Fruit fly (Drosophila melanogaster) S2 (cell line): Measurements from ENCODE around the gene car.

Experiments used
- CG8478 ChIP-seq: fragments of >200 bp; optimal IDR thresholded peaks from 2 replicates; lab custom pipeline; 2018
- CTCF ChIP-seq, 2 experiments: fragments of >200 bp; optimal IDR thresholded peaks; 2 replicates each; lab custom pipeline; 2018

DNA sequence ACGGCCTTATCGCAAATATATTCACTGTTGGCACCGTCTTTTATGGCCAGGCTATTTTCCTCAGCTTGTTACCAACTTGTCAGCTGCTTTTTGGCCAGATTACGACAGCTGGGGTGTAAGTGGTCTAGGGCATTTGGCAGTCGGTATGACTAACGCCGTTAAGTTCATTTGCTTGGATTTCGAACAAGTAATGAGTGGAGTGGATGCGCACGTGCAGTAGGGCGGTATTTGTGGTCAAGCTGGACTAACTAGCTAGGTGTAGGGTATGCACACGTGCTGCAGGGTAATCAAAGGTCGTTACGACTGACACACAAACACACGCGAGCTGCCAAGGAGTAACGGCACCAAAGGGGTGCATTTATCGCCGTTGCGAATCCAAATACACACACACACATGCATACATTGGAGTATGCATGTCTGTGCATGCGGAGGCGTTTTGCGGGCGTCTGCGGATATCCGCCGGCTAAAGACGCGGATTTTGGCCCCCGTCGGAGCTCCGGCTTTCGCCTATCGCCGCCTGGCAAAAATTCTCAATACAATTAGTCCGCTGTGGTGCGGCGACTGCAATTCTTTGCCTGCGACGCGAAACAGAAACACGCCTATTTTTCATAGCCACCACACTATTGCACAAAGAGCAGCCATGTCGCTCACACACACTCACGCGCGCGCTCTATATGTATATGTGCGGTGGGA, 12.3 kb downstream of the car start:
- TF ChIP-seq CG8478 (no peak), CTCF (optimal IDR thresholded peaks at IDR 0.05; lab: Kevin White, UChicago) (no peak)
